Fruit fly (Drosophila melanogaster) whole organism, pupa: Measurements from ENCODE around the gene Alp12.

Experiments used
- CG10348 ChIP-seq: fragments of 200-800 bp; sonication (Bioruptor generic); IDR thresholded peaks from 2 replicates; pipeline ENCODE4 v1.3.6; 2022; ENCODE audit warnings: missing biosample characterization, missing genetic modification characterization
- CG12605 ChIP-seq: fragments of 200-800 bp; sonication (Bioruptor generic); IDR thresholded peaks from 2 replicates; pipeline ENCODE4 v1.3.6; 2022; ENCODE audit warnings: missing biosample characterization, missing genetic modification characterization
- CG13204 ChIP-seq: fragments of 200-800 bp; sonication (Bioruptor generic); optimal IDR thresholded peaks from 2 replicates; lab custom pipeline; 2018; ENCODE audit warnings: missing biosample characterization, mild to moderate bottlenecking, missing genetic modification characterization, moderate library complexity
- CG14655 ChIP-seq: fragments of 200-800 bp; sonication (Bioruptor generic); optimal IDR thresholded peaks from 3 replicates; lab custom pipeline; 2017; ENCODE audit warnings: mild to moderate bottlenecking, missing biosample characterization, missing genetic modification reagents, missing genetic modification characterization
- CG17806 ChIP-seq: fragments of 200-800 bp; sonication (Bioruptor generic); optimal IDR thresholded peaks from 2 replicates; lab custom pipeline; 2018; ENCODE audit warnings: missing biosample characterization, mild to moderate bottlenecking, missing genetic modification characterization, moderate library complexity
- CG32121 ChIP-seq: fragments of 200-800 bp; sonication (Bioruptor generic); IDR thresholded peaks from 2 replicates; pipeline ENCODE4 v1.3.6; 2022; ENCODE audit warnings: missing biosample characterization, missing genetic modification characterization
- CG8159 ChIP-seq: fragments of 200-800 bp; sonication (Bioruptor generic); optimal IDR thresholded peaks from 3 replicates; lab custom pipeline; 2018; ENCODE audit warnings: missing biosample characterization, mild to moderate bottlenecking, missing genetic modification characterization, moderate library complexity
- CG8301 ChIP-seq: fragments of 200-800 bp; sonication (Bioruptor generic); optimal IDR thresholded peaks from 2 replicates; lab custom pipeline; 2018; ENCODE audit warnings: missing biosample characterization, mild to moderate bottlenecking, missing genetic modification characterization
- D1 ChIP-seq: fragments of 200-800 bp; sonication (Bioruptor generic); optimal IDR thresholded peaks from 2 replicates; lab custom pipeline; 2018; ENCODE audit warnings: missing biosample characterization, mild to moderate bottlenecking, missing genetic modification characterization, moderate library complexity
- EcR ChIP-seq: fragments of 200-800 bp; sonication (Bioruptor generic); optimal IDR thresholded peaks from 3 replicates; lab custom pipeline; 2019; ENCODE audit warnings: missing biosample characterization, missing genetic modification characterization, mild to moderate bottlenecking, moderate library complexity, missing genetic modification reagents
- Pif1A ChIP-seq: fragments of 200-800 bp; sonication (Bioruptor generic); optimal IDR thresholded peaks from 3 replicates; lab custom pipeline; 2016; ENCODE audit warnings: missing biosample characterization, missing genetic modification characterization
- gl ChIP-seq: fragments of 200-800 bp; sonication (Bioruptor generic); optimal IDR thresholded peaks from 2 replicates; lab custom pipeline; 2018; ENCODE audit warnings: missing biosample characterization, mild to moderate bottlenecking, missing genetic modification characterization

DNA sequence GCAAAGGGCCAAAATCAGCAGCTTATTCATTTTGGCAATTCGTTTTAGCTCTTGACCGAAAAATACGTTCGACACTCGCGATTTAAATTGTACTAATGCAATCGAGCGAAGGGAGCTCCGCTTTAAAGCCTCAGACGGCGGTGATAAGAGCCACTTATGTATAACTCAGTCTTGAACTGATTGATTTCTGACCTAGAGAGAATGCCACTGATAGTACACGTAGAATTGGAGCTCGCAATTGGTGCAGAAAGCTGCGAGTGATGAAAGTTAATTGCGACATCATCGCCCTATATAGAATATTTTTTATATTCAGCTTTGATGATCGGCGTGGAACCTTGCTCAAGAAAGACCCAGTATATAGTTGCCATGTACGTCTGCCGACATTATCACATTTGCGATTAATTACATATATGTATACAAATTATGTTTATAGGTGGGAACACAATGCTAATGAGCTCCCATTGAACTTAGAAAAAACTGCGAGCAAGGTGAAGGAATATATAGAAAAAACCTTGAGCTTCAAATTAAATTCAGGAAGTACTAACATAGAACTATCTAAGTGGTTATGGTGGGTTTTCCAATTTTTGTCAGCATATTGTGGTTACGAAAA is 37.6 kb upstream of the Alp12 start, which contains the start of gene fon:
- TF ChIP-seq CG8159 (tag; lab: Kevin White, UChicago) (no peak), Pif1A (GFP tag; lab: Kevin White, UChicago) (no peak), D1 (no peak), CG14655 (no peak), CG32121 (GFP tag; lab: Robert Waterston, UW) (no peak), CG8301 (tag; lab: Kevin White, UChicago) (no peak), gl (tag; lab: Kevin White, UChicago) (no peak), CG13204 (GFP tag; lab: Kevin White, UChicago) (no peak), CG10348 (GFP tag; lab: Robert Waterston, UW) (no peak), CG17806 (tag; lab: Kevin White, UChicago) (no peak), EcR (GFP tag; lab: Kevin White, UChicago) (no peak), CG12605 (GFP tag; lab: Robert Waterston, UW) (no peak)
